Fruit fly (Drosophila melanogaster) whole organism, embryonic: Measurements from ENCODE around the gene CG42571.

Source experiments
- Ada2b ChIP-seq: fragments of 200-800 bp; sonication (Bioruptor generic); IDR thresholded peaks from 2 replicates; pipeline ENCODE4 v1.3.6; 2022; ENCODE audit warnings: missing biosample characterization, missing genetic modification characterization
- Blimp-1 ChIP-seq: fragments of 200-800 bp; sonication (Bioruptor generic); optimal IDR thresholded peaks from 3 replicates; lab custom pipeline; 2018; ENCODE audit warnings: missing biosample characterization, missing genetic modification characterization, mild to moderate bottlenecking, moderate library complexity, missing genetic modification reagents
- CG10321 ChIP-seq: fragments of 200-800 bp; sonication (Bioruptor generic); IDR thresholded peaks from 2 replicates; pipeline ENCODE4 v1.3.6; 2022; ENCODE audit warnings: missing biosample characterization, missing genetic modification characterization
- CG10979 ChIP-seq: fragments of 200-800 bp; sonication (Bioruptor generic); optimal IDR thresholded peaks from 2 replicates; lab custom pipeline; 2018; ENCODE audit warnings: missing biosample characterization, mild to moderate bottlenecking, missing genetic modification characterization, moderate library complexity
- CG11456 ChIP-seq: fragments of 200-800 bp; sonication (Bioruptor generic); IDR thresholded peaks from 3 replicates; pipeline ENCODE4 v1.3.6; 2022; ENCODE audit warnings: missing biosample characterization, missing genetic modification characterization
- CG11504 ChIP-seq: fragments of 200-800 bp; sonication (Bioruptor generic); optimal IDR thresholded peaks from 3 replicates; lab custom pipeline; 2019; ENCODE audit warnings: missing biosample characterization, mild to moderate bottlenecking, missing genetic modification characterization, moderate library complexity
- CG12391 ChIP-seq: fragments of 200-800 bp; sonication (Bioruptor generic); optimal IDR thresholded peaks from 3 replicates; lab custom pipeline; 2018; ENCODE audit warnings: missing biosample characterization, mild to moderate bottlenecking, missing genetic modification characterization, moderate library complexity
- CG14014 ChIP-seq: fragments of 200-800 bp; sonication (Bioruptor generic); IDR thresholded peaks from 2 replicates; pipeline ENCODE4 v1.3.6; 2022; ENCODE audit warnings: missing biosample characterization, missing genetic modification characterization
- CG14710 ChIP-seq: fragments of 200-800 bp; sonication (Bioruptor generic); optimal IDR thresholded peaks from 3 replicates; lab custom pipeline; 2019; ENCODE audit warnings: missing biosample characterization, mild to moderate bottlenecking, missing genetic modification characterization, moderate library complexity
- CG15269 ChIP-seq: fragments of 200-800 bp; sonication (Bioruptor generic); optimal IDR thresholded peaks from 2 replicates; lab custom pipeline; 2018; ENCODE audit warnings: missing biosample characterization, mild to moderate bottlenecking, missing genetic modification characterization, moderate library complexity
- CG1603 ChIP-seq: fragments of 200-800 bp; sonication (Bioruptor generic); optimal IDR thresholded peaks from 2 replicates; lab custom pipeline; 2019; ENCODE audit warnings: missing biosample characterization, mild to moderate bottlenecking, missing genetic modification characterization, moderate library complexity
- CG17359 ChIP-seq: fragments of 200-800 bp; sonication (Bioruptor generic); optimal IDR thresholded peaks from 3 replicates; lab custom pipeline; 2018; ENCODE audit warnings: missing biosample characterization, mild to moderate bottlenecking, missing genetic modification characterization, moderate library complexity
- CG2116 ChIP-seq: fragments of 200-800 bp; sonication (Bioruptor generic); optimal IDR thresholded peaks from 3 replicates; lab custom pipeline; 2018; ENCODE audit warnings: missing biosample characterization, mild to moderate bottlenecking, missing genetic modification characterization
- CG2120 ChIP-seq: fragments of 200-800 bp; sonication (Bioruptor generic); optimal IDR thresholded peaks from 3 replicates; lab custom pipeline; 2016; ENCODE audit warnings: missing biosample characterization, missing genetic modification characterization
- CG2202 ChIP-seq: fragments of 200-800 bp; sonication (Bioruptor generic); optimal IDR thresholded peaks from 2 replicates; lab custom pipeline; 2018; ENCODE audit warnings: missing biosample characterization, mild to moderate bottlenecking, missing genetic modification characterization
- CG2678 ChIP-seq: fragments of 200-800 bp; sonication (Bioruptor generic); optimal IDR thresholded peaks from 3 replicates; lab custom pipeline; 2019; ENCODE audit warnings: missing biosample characterization, mild to moderate bottlenecking, missing genetic modification characterization, moderate library complexity
- CG31441 ChIP-seq: fragments of 200-800 bp; sonication (Bioruptor generic); IDR thresholded peaks from 2 replicates; pipeline ENCODE4 v1.3.6; 2022; ENCODE audit warnings: missing biosample characterization, missing genetic modification characterization
- CG4820 ChIP-seq: fragments of 200-800 bp; sonication (Bioruptor generic); optimal IDR thresholded peaks from 3 replicates; lab custom pipeline; 2016; ENCODE audit warnings: missing biosample characterization, missing genetic modification characterization
- CG4854 ChIP-seq: fragments of 200-800 bp; sonication (Bioruptor generic); optimal IDR thresholded peaks from 2 replicates; lab custom pipeline; 2016; ENCODE audit warnings: missing biosample characterization, missing genetic modification characterization, inconsistent platforms
- CG7556 ChIP-seq: fragments of 200-800 bp; sonication (Bioruptor generic); optimal IDR thresholded peaks from 2 replicates; lab custom pipeline; 2017; ENCODE audit warnings: missing biosample characterization, mild to moderate bottlenecking, missing genetic modification characterization
- CG7839 ChIP-seq: fragments of 200-800 bp; sonication (Bioruptor generic); optimal IDR thresholded peaks from 3 replicates; lab custom pipeline; 2018; ENCODE audit warnings: missing biosample characterization, mild to moderate bottlenecking, missing genetic modification characterization, moderate library complexity
- CG8924 ChIP-seq: fragments of 200-800 bp; optimal IDR thresholded peaks from 3 replicates; lab custom pipeline; 2019; ENCODE audit warnings: missing biosample characterization, mild to moderate bottlenecking, missing genetic modification characterization, moderate library complexity
- Elba2 ChIP-seq: fragments of 200-800 bp; sonication (Bioruptor generic); optimal IDR thresholded peaks from 3 replicates; lab custom pipeline; 2016; ENCODE audit warnings: missing biosample characterization, missing genetic modification characterization
- Ets65A ChIP-seq: fragments of 200-800 bp; sonication (Bioruptor generic); peaks from one replicate; lab custom pipeline; 2016; ENCODE audit warnings: missing biosample characterization, missing genetic modification characterization
- Hr51 ChIP-seq, 2 experiments: fragments of 200-800 bp; sonication (Bioruptor generic); optimal IDR thresholded peaks; 2 replicates in 1 of 2; 3 replicates in 1 of 2; lab custom pipeline; 2016 to 2018; ENCODE audit warnings: missing biosample characterization in 2 of 2, missing genetic modification characterization in 2 of 2, mild to moderate bottlenecking in 1 of 2, moderate library complexity in 1 of 2
- Med ChIP-seq: fragments of 200-800 bp; sonication (Bioruptor generic); peaks from one replicate; lab custom pipeline; 2016; ENCODE audit warnings: missing biosample characterization, missing genetic modification characterization, mild to moderate bottlenecking, inconsistent platforms, moderate library complexity
- Sox102F ChIP-seq: fragments of 200-800 bp; sonication (Bioruptor generic); optimal IDR thresholded peaks from 2 replicates; lab custom pipeline; 2018; ENCODE audit warnings: missing biosample characterization, mild to moderate bottlenecking, missing genetic modification characterization, moderate library complexity
- Ssrp ChIP-seq: fragments of 200-800 bp; sonication (Bioruptor generic); optimal IDR thresholded peaks from 2 replicates; lab custom pipeline; 2018; ENCODE audit warnings: missing biosample characterization, mild to moderate bottlenecking, missing genetic modification characterization, moderate library complexity
- Xrp1 ChIP-seq: fragments of 200-800 bp; sonication (Bioruptor generic); IDR thresholded peaks from 2 replicates; pipeline ENCODE4 v1.3.6; 2022; ENCODE audit warnings: missing biosample characterization, missing genetic modification characterization
- amos ChIP-seq: fragments of 200-800 bp; sonication (Bioruptor generic); IDR thresholded peaks from 2 replicates; pipeline ENCODE4 v1.3.6; 2022; ENCODE audit warnings: missing biosample characterization, missing genetic modification characterization; ENCODE audit not compliant: partially characterized antibody
- aop ChIP-seq: fragments of 200-800 bp; sonication (Bioruptor generic); IDR thresholded peaks from 2 replicates; pipeline ENCODE4 v1.3.6; 2022; ENCODE audit warnings: missing biosample characterization, missing genetic modification characterization
- az2 ChIP-seq: fragments of 200-800 bp; sonication (Bioruptor generic); optimal IDR thresholded peaks from 3 replicates; lab custom pipeline; 2016; ENCODE audit warnings: missing biosample characterization, missing genetic modification characterization
- bsh ChIP-seq, 2 experiments: fragments of 200-800 bp; sonication (Bioruptor generic); optimal IDR thresholded peaks; 2 replicates each; lab custom pipeline; 2017 to 2018; ENCODE audit warnings: mild to moderate bottlenecking in 2 of 2, missing biosample characterization in 2 of 2, missing genetic modification characterization in 2 of 2, moderate library complexity in 1 of 2
- ci ChIP-seq: fragments of 200-800 bp; sonication (Bioruptor generic); IDR thresholded peaks from 3 replicates; pipeline ENCODE4 v1.3.6; 2022; ENCODE audit warnings: missing biosample characterization, missing genetic modification characterization
- dmrt99B ChIP-seq: fragments of 200-800 bp; sonication (Bioruptor generic); optimal IDR thresholded peaks from 2 replicates; lab custom pipeline; 2018; ENCODE audit warnings: missing biosample characterization, mild to moderate bottlenecking, missing genetic modification characterization, moderate library complexity
- ewg ChIP-seq: fragments of 200-800 bp; sonication (Bioruptor generic); optimal IDR thresholded peaks from 3 replicates; lab custom pipeline; 2017; ENCODE audit warnings: mild to moderate bottlenecking, missing biosample characterization, missing genetic modification reagents, missing genetic modification characterization
- gem ChIP-seq: fragments of 200-800 bp; sonication (Bioruptor generic); optimal IDR thresholded peaks from 2 replicates; lab custom pipeline; 2019; ENCODE audit warnings: missing biosample characterization, mild to moderate bottlenecking, missing genetic modification characterization, moderate library complexity
- grau ChIP-seq: fragments of 200-800 bp; optimal IDR thresholded peaks from 3 replicates; lab custom pipeline; 2019; ENCODE audit warnings: missing biosample characterization, mild to moderate bottlenecking, missing genetic modification characterization, moderate library complexity
- gt ChIP-seq: fragments of 200-800 bp; sonication (Bioruptor generic); IDR thresholded peaks from 2 replicates; pipeline ENCODE4 v1.3.6; 2022; ENCODE audit warnings: missing biosample characterization, missing genetic modification characterization
- ham ChIP-seq: fragments of 200-800 bp; sonication (Bioruptor generic); IDR thresholded peaks from 2 replicates; pipeline ENCODE4 v1.3.6; 2022; ENCODE audit warnings: missing biosample characterization, missing genetic modification characterization
- ind ChIP-seq: fragments of 200-800 bp; sonication (Bioruptor generic); optimal IDR thresholded peaks from 3 replicates; lab custom pipeline; 2016; ENCODE audit warnings: missing biosample characterization, missing genetic modification characterization
- phol ChIP-seq: fragments of 200-800 bp; sonication (Bioruptor generic); optimal IDR thresholded peaks from 3 replicates; lab custom pipeline; 2018; ENCODE audit warnings: missing biosample characterization, mild to moderate bottlenecking, missing genetic modification characterization, moderate library complexity
- pzg ChIP-seq: fragments of 200-800 bp; sonication (Bioruptor generic); optimal IDR thresholded peaks from 3 replicates; lab custom pipeline; 2018; ENCODE audit warnings: missing biosample characterization, mild to moderate bottlenecking, missing genetic modification characterization, moderate library complexity
- row ChIP-seq: fragments of 200-800 bp; sonication (Bioruptor generic); IDR thresholded peaks from 3 replicates; pipeline ENCODE4 v1.3.6; 2022; ENCODE audit warnings: missing biosample characterization, missing genetic modification characterization
- sens ChIP-seq: fragments of 200-800 bp; sonication (Bioruptor generic); peaks from one replicate; lab custom pipeline; 2016; ENCODE audit warnings: missing biosample characterization, missing genetic modification characterization
- tap ChIP-seq: fragments of 200-800 bp; optimal IDR thresholded peaks from 3 replicates; lab custom pipeline; 2019; ENCODE audit warnings: missing biosample characterization, mild to moderate bottlenecking, missing genetic modification characterization, moderate library complexity
- unpg ChIP-seq: fragments of 200-800 bp; sonication (Bioruptor generic); optimal IDR thresholded peaks from 3 replicates; lab custom pipeline; 2018; ENCODE audit warnings: missing biosample characterization, mild to moderate bottlenecking, missing genetic modification characterization, moderate library complexity
- zfh1 ChIP-seq: fragments of 200-800 bp; sonication (Bioruptor generic); IDR thresholded peaks from 3 replicates; pipeline ENCODE4 v1.3.6; 2022; ENCODE audit warnings: missing biosample characterization, missing genetic modification characterization

Gene CG42571

DNA sequence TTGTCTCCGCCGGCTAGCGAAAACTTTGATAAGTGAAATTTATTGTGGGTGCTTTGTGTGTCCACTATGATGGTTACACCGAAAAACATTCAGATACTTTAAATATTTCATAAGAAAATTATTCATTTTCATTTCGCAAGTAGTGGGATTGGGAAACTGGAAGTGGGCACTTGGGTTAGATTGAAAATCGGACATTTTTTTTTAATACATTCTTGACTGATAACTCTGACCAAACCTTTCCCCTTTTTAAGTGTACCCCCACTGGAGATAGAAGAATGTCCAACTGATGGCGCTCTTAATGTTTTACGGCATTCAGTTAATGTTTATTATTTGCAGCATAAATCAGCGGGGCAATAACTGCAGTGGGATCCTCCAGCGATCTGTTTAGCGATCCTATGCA is 38.6 kb upstream of the CG42571 start:
- peak; percentile 44 for TF ChIP-seq gem (tag; lab: Kevin White, UChicago)
- TF ChIP-seq CG7556, result peak; percentile 8
- TF ChIP-seq tap (tag; lab: Kevin White, UChicago), result no peak
- TF ChIP-seq ewg (GFP tag; lab: Kevin White, UChicago), result no peak
- no peak for TF ChIP-seq CG11456 (GFP tag; lab: Robert Waterston, UW)
- TF ChIP-seq unpg (GFP tag; lab: Kevin White, UChicago), result peak; percentile 17
- peak; percentile 1 for TF ChIP-seq dmrt99B (tag; lab: Kevin White, UChicago)
- peak; percentile 25 for TF ChIP-seq Blimp-1 (GFP tag; lab: Kevin White, UChicago)
- peak; percentile 22 for TF ChIP-seq CG1603
- TF ChIP-seq Ets65A (GFP tag; lab: Kevin White, UChicago), result peak; percentile 94
- peak; percentile 37 for TF ChIP-seq Med
- peak; percentile 18 for TF ChIP-seq grau (tag; lab: Kevin White, UChicago)
- TF ChIP-seq CG17359 (tag; lab: Kevin White, UChicago), result peak; percentile 30
- peak; percentile 7 for TF ChIP-seq CG4820 (GFP tag; lab: Kevin White, UChicago)
- TF ChIP-seq sens, result peak; percentile 70
- 0 out of 2 replicates have a peak, but pooled peaks have one; percentile 5 for TF ChIP-seq CG10321
- peak in 1 of 2 experiments; percentile 10 for TF ChIP-seq Hr51 (GFP tag; optimal IDR thresholded peaks at IDR 0.05; lab: Kevin White, UChicago)
- peak; percentile 18 for TF ChIP-seq phol (tag; lab: Kevin White, UChicago)
- peak; percentile 46; the same call in 2 of the 3 replicates for TF ChIP-seq row (GFP tag; lab: Robert Waterston, UW)
- TF ChIP-seq CG31441 (GFP tag; lab: Robert Waterston, UW), result 0 out of 2 replicates have a peak, but pooled peaks have one; percentile 12
- peak; percentile 32 for TF ChIP-seq CG11504
- no peak for TF ChIP-seq CG2116 (GFP tag; lab: Kevin White, UChicago)
- TF ChIP-seq CG8924 (tag; lab: Kevin White, UChicago), result peak; percentile 1
- peak; percentile 18 for TF ChIP-seq CG2120
- peak; percentile 9 for TF ChIP-seq CG12391 (tag; lab: Kevin White, UChicago)
- TF ChIP-seq Xrp1, result 0 out of 2 replicates have a peak, but pooled peaks have one; percentile 21
- TF ChIP-seq CG4854 (GFP tag; lab: Kevin White, UChicago), result no peak
- TF ChIP-seq Sox102F (GFP tag; lab: Kevin White, UChicago), result peak; percentile 32
- peak; percentile 56; the same call in 1 of the 3 replicates for TF ChIP-seq ci (GFP tag; lab: Robert Waterston, UW)
- no peak for TF ChIP-seq aop
- peak; percentile 22 for TF ChIP-seq Ssrp (tag; lab: Kevin White, UChicago)
- 0 out of 2 replicates have a peak, but pooled peaks have one; percentile 14 for TF ChIP-seq Ada2b (GFP tag; lab: Robert Waterston, UW)
- peak; percentile 4 for TF ChIP-seq az2
- 0 out of 2 replicates have a peak, but pooled peaks have one; percentile 34 for TF ChIP-seq CG14014 (GFP tag; lab: Robert Waterston, UW)
- no peak for TF ChIP-seq Elba2 (GFP tag; lab: Kevin White, UChicago)
- no peak for TF ChIP-seq pzg (GFP tag; lab: Kevin White, UChicago)
- peak; percentile 12 for TF ChIP-seq CG15269 (tag; lab: Kevin White, UChicago)
- peak; percentile 29 for TF ChIP-seq CG7839
- TF ChIP-seq CG2202 (tag; lab: Kevin White, UChicago), result no peak
- TF ChIP-seq gt (GFP tag; lab: Robert Waterston, UW), result no peak
- no peak for TF ChIP-seq ham (GFP tag; lab: Robert Waterston, UW)
- TF ChIP-seq ind (GFP tag; lab: Kevin White, UChicago), result peak; percentile 6
- peak; percentile 6 for TF ChIP-seq CG14710 (tag; lab: Kevin White, UChicago)
- peak; percentile 33 for TF ChIP-seq CG2678 (tag; lab: Kevin White, UChicago)
- no peak for TF ChIP-seq amos
- TF ChIP-seq bsh (GFP tag; optimal IDR thresholded peaks at IDR 0.05; lab: Kevin White, UChicago), result peak in 1 of 2 experiments; percentile 33
- TF ChIP-seq CG10979 (tag; lab: Kevin White, UChicago), result peak; percentile 25
- 0 out of 3 replicates have a peak, but pooled peaks have one; percentile 1 for TF ChIP-seq zfh1 (GFP tag; lab: Robert Waterston, UW)
- TF ChIP-seq, all 482 proteins: peak for 36
